Worm (Caenorhabditis elegans) whole organism, young adult: Measurements from ENCODE around the gene Y56A3A.6.
A peak's percentile ranks its signal among the peaks of the same experiment; 100 is the strongest.

Experiments used
- B0336.3 ChIP-seq: fragments of 200-800 bp; sonication (Bioruptor generic); IDR thresholded peaks from 2 replicates; pipeline ENCODE4 v1.3.6; 2022; ENCODE audit warnings: missing genetic modification characterization, missing compliant biosample characterization
- F22D6.2 ChIP-seq: sonication (generic microtip); optimal IDR thresholded peaks from 2 replicates; lab custom pipeline; 2016; ENCODE audit warnings: mild to moderate bottlenecking, missing genetic modification characterization, missing compliant biosample characterization
- F33H1.4 ChIP-seq: fragments of 200-800 bp; sonication (Bioruptor generic); IDR thresholded peaks from 2 replicates; pipeline ENCODE4 v1.3.6; 2022; ENCODE audit warnings: missing genetic modification reagents, missing genetic modification characterization, missing compliant biosample characterization
- F57C9.4 ChIP-seq: sonication (generic microtip); optimal IDR thresholded peaks from 2 replicates; lab custom pipeline; 2017; ENCODE audit warnings: mild to moderate bottlenecking, missing genetic modification characterization, missing compliant biosample characterization
- K12H6.12 ChIP-seq: fragments of 200-800 bp; sonication (Bioruptor generic); optimal IDR thresholded peaks from 2 replicates; lab custom pipeline; 2018; ENCODE audit warnings: mild to moderate bottlenecking, missing genetic modification characterization, missing compliant biosample characterization
- Y79H2A.3 ChIP-seq: fragments of 200-800 bp; sonication (Bioruptor generic); conservative IDR thresholded peaks from 2 replicates; pipeline ENCODE4 v1.3.6; 2022; ENCODE audit warnings: missing genetic modification reagents, missing genetic modification characterization, missing compliant biosample characterization
- athp-1 ChIP-seq: sonication (generic microtip); optimal IDR thresholded peaks from 2 replicates; lab custom pipeline; 2017; ENCODE audit warnings: mild to moderate bottlenecking, missing genetic modification characterization, missing compliant biosample characterization
- attf-5 ChIP-seq: fragments of 200-800 bp; sonication (Bioruptor generic); optimal IDR thresholded peaks from 2 replicates; lab custom pipeline; 2018; ENCODE audit warnings: mild to moderate bottlenecking, missing genetic modification characterization, missing compliant biosample characterization
- bed-1 ChIP-seq: fragments of 200-800 bp; sonication (Bioruptor generic); IDR thresholded peaks from 2 replicates; pipeline ENCODE4 v1.3.6; 2022; ENCODE audit warnings: missing genetic modification reagents, missing genetic modification characterization, missing compliant biosample characterization
- bed-2 ChIP-seq: fragments of 200-800 bp; sonication (Bioruptor generic); IDR thresholded peaks from 2 replicates; pipeline ENCODE4 v1.3.6; 2022; ENCODE audit warnings: missing genetic modification reagents, missing genetic modification characterization, missing compliant biosample characterization
- ccch-3 ChIP-seq: fragments of 200-800 bp; sonication (Bioruptor generic); optimal IDR thresholded peaks from 2 replicates; lab custom pipeline; 2018; ENCODE audit warnings: mild to moderate bottlenecking, missing genetic modification characterization, missing compliant biosample characterization
- ceh-40 ChIP-seq: fragments of 200-800 bp; sonication (Bioruptor generic); IDR thresholded peaks from 2 replicates; pipeline ENCODE4 v1.3.6; 2022; ENCODE audit warnings: missing genetic modification characterization, missing compliant biosample characterization
- ceh-58 ChIP-seq: fragments of 200-800 bp; sonication (Bioruptor generic); IDR thresholded peaks from 2 replicates; pipeline ENCODE4 v1.3.6; 2022; ENCODE audit warnings: missing genetic modification characterization, missing compliant biosample characterization
- ceh-91 ChIP-seq: fragments of 200-800 bp; sonication (Bioruptor generic); IDR thresholded peaks from 2 replicates; pipeline ENCODE4 v1.3.6; 2022; ENCODE audit warnings: missing genetic modification reagents, missing genetic modification characterization, missing compliant biosample characterization
- chd-7 ChIP-seq: sonication (generic microtip); optimal IDR thresholded peaks from 2 replicates; lab custom pipeline; 2016; ENCODE audit warnings: mild to moderate bottlenecking, missing genetic modification characterization, moderate library complexity, missing compliant biosample characterization
- dox-1 ChIP-seq: fragments of 200-800 bp; sonication (Bioruptor generic); IDR thresholded peaks from 2 replicates; pipeline ENCODE4 v1.3.6; 2022; ENCODE audit warnings: missing genetic modification reagents, missing genetic modification characterization, missing compliant biosample characterization
- dpl-1 ChIP-seq: fragments of 150-350 bp; optimal IDR thresholded peaks from 2 replicates; lab custom pipeline; 2014; ENCODE audit warnings: missing biosample characterization, missing genetic modification reagents, missing genetic modification characterization
- egl-18 ChIP-seq: fragments of 200-800 bp; sonication (Bioruptor generic); IDR thresholded peaks from 2 replicates; pipeline ENCODE4 v1.3.6; 2022; ENCODE audit warnings: missing genetic modification reagents, missing genetic modification characterization, missing compliant biosample characterization
- him-1 ChIP-seq: sonication (generic microtip); optimal IDR thresholded peaks from 2 replicates; lab custom pipeline; 2016; ENCODE audit warnings: missing genotype, missing genetic modification reagents, missing genetic modification characterization, missing compliant biosample characterization
- hmg-1.2 ChIP-seq: fragments of 200-800 bp; sonication (Bioruptor generic); IDR thresholded peaks from 2 replicates; pipeline ENCODE4 v1.3.6; 2022; ENCODE audit warnings: missing genetic modification reagents, missing genetic modification characterization, missing compliant biosample characterization
- hrde-1 ChIP-seq: sonication (generic microtip); optimal IDR thresholded peaks from 2 replicates; lab custom pipeline; 2016; ENCODE audit warnings: missing genetic modification characterization, mild to moderate bottlenecking, missing compliant biosample characterization, moderate library complexity, missing genotype, missing genetic modification reagents, borderline replicate concordance
- lin-26 ChIP-seq: fragments of 200-800 bp; sonication (Bioruptor generic); IDR thresholded peaks from 2 replicates; pipeline ENCODE4 v1.3.6; 2022; ENCODE audit warnings: missing genetic modification reagents, missing genetic modification characterization, missing compliant biosample characterization
- lin-35 ChIP-seq, 3 experiments: fragments of 150-350 bp in 2 of 3; sonication (generic microtip) in 1 of 3; optimal IDR thresholded peaks; 2 replicates each; lab custom pipeline; 2014 to 2018; ENCODE audit warnings: missing biosample characterization in 3 of 3, missing genetic modification characterization in 3 of 3, missing genetic modification reagents in 3 of 3
- lin-40 ChIP-seq: sonication (generic microtip); optimal IDR thresholded peaks from 2 replicates; lab custom pipeline; 2016; ENCODE audit warnings: missing genetic modification characterization, mild to moderate bottlenecking, missing compliant biosample characterization, missing genotype, missing genetic modification reagents
- lin-54 ChIP-seq: fragments of 200-800 bp; sonication (Bioruptor generic); optimal IDR thresholded peaks from 2 replicates; lab custom pipeline; 2018; ENCODE audit warnings: mild to moderate bottlenecking, missing genetic modification characterization, missing compliant biosample characterization
- lsl-1 ChIP-seq: fragments of 200-800 bp; sonication (Bioruptor generic); optimal IDR thresholded peaks from 2 replicates; lab custom pipeline; 2018; ENCODE audit warnings: mild to moderate bottlenecking, missing genetic modification characterization, moderate library complexity, missing compliant biosample characterization
- lsy-27 ChIP-seq: sonication (generic microtip); optimal IDR thresholded peaks from 2 replicates; lab custom pipeline; 2017; ENCODE audit warnings: missing genetic modification characterization, mild to moderate bottlenecking, missing compliant biosample characterization, antibody characterized with exemption, missing genotype, borderline replicate concordance; ENCODE audit not compliant: insufficient read depth
- madf-10 ChIP-seq: sonication (generic microtip); optimal IDR thresholded peaks from 2 replicates; lab custom pipeline; 2016; ENCODE audit warnings: mild to moderate bottlenecking, missing genetic modification characterization, missing compliant biosample characterization
- madf-6 ChIP-seq: fragments of 200-800 bp; sonication (Bioruptor generic); IDR thresholded peaks from 2 replicates; pipeline ENCODE4 v1.3.6; 2022; ENCODE audit warnings: missing genetic modification reagents, missing genetic modification characterization, missing compliant biosample characterization
- mcd-1 ChIP-seq: fragments of 200-800 bp; sonication (Bioruptor generic); IDR thresholded peaks from 2 replicates; pipeline ENCODE4 v1.3.6; 2022; ENCODE audit warnings: missing genetic modification reagents, missing genetic modification characterization, missing compliant biosample characterization
- nfya-2 ChIP-seq: fragments of 200-800 bp; sonication (Bioruptor generic); IDR thresholded peaks from 2 replicates; pipeline ENCODE4 v1.3.6; 2022; ENCODE audit warnings: missing genetic modification reagents, missing genetic modification characterization, missing compliant biosample characterization
- nfyb-1 ChIP-seq: fragments of 200-800 bp; sonication (Bioruptor generic); IDR thresholded peaks from 2 replicates; pipeline ENCODE4 v1.3.6; 2022; ENCODE audit warnings: missing genetic modification reagents, missing genetic modification characterization, missing compliant biosample characterization
- nhr-80 ChIP-seq: sonication (generic microtip); optimal IDR thresholded peaks from 2 replicates; lab custom pipeline; 2016; ENCODE audit warnings: missing genetic modification characterization, missing compliant biosample characterization
- pbrm-1 ChIP-seq: fragments of 200-800 bp; sonication (Bioruptor generic); IDR thresholded peaks from 2 replicates; pipeline ENCODE4 v1.3.6; 2022; ENCODE audit warnings: missing genetic modification reagents, missing genetic modification characterization, missing compliant biosample characterization
- pha-4 ChIP-seq: fragments of 150-350 bp; sonication (generic microtip); optimal IDR thresholded peaks from 2 replicates; lab custom pipeline; 2014; ENCODE audit warnings: missing biosample characterization, missing genetic modification reagents, missing genetic modification characterization
- rcor-1 ChIP-seq: fragments of 200-800 bp; sonication (Bioruptor generic); IDR thresholded peaks from 2 replicates; pipeline ENCODE4 v1.3.6; 2022; ENCODE audit warnings: missing genetic modification reagents, missing genetic modification characterization, missing compliant biosample characterization
- snpc-1.1 ChIP-seq: sonication (generic microtip); optimal IDR thresholded peaks from 2 replicates; lab custom pipeline; 2017; ENCODE audit warnings: missing genetic modification characterization, mild to moderate bottlenecking, missing compliant biosample characterization, antibody characterized with exemption, moderate library complexity, missing genotype, missing genetic modification reagents; ENCODE audit not compliant: insufficient read depth
- snpc-3.4 ChIP-seq: sonication (generic microtip); optimal IDR thresholded peaks from 2 replicates; lab custom pipeline; 2017; ENCODE audit warnings: missing genetic modification characterization, mild to moderate bottlenecking, missing compliant biosample characterization, antibody characterized with exemption, moderate library complexity, missing genotype, missing genetic modification reagents
- snpc-4 ChIP-seq, 5 experiments: fragments of 150-350 bp in 1 of 5; sonication (generic microtip) in 4 of 5; optimal IDR thresholded peaks; 2 replicates each; lab custom pipeline; 2014 to 2018; ENCODE audit warnings: missing genetic modification characterization in 5 of 5, missing biosample characterization in 3 of 5, antibody characterized with exemption in 2 of 5, mild to moderate bottlenecking in 2 of 5, missing compliant biosample characterization in 2 of 5, missing genotype in 2 of 5, moderate library complexity in 2 of 5, missing genetic modification reagents in 1 of 5
- somi-1 ChIP-seq: fragments of 200-800 bp; sonication (Bioruptor generic); optimal IDR thresholded peaks from 2 replicates; lab custom pipeline; 2018; ENCODE audit warnings: mild to moderate bottlenecking, missing genetic modification characterization, missing compliant biosample characterization
- tbp1 ChIP-seq: fragments of 200-800 bp; sonication (Bioruptor generic); optimal IDR thresholded peaks from 2 replicates; lab custom pipeline; 2018; ENCODE audit warnings: mild to moderate bottlenecking, missing genetic modification characterization, missing compliant biosample characterization
- tlf-1 ChIP-seq: fragments of 200-800 bp; sonication (Bioruptor generic); optimal IDR thresholded peaks from 2 replicates; lab custom pipeline; 2018; ENCODE audit warnings: mild to moderate bottlenecking, missing genetic modification characterization, missing compliant biosample characterization
- unc-130 ChIP-seq: sonication (generic microtip); optimal IDR thresholded peaks from 2 replicates; lab custom pipeline; 2016; ENCODE audit warnings: missing genetic modification reagents, missing genetic modification characterization, missing compliant biosample characterization
- xnd-1 ChIP-seq: sonication (generic microtip); optimal IDR thresholded peaks from 2 replicates; lab custom pipeline; 2016; ENCODE audit warnings: missing genotype, missing genetic modification reagents, missing genetic modification characterization, missing compliant biosample characterization
- ztf-22 ChIP-seq: fragments of 200-800 bp; sonication (Bioruptor generic); optimal IDR thresholded peaks from 2 replicates; lab custom pipeline; 2018; ENCODE audit warnings: mild to moderate bottlenecking, missing genetic modification characterization, moderate library complexity, missing compliant biosample characterization

Y56A3A.6 gene

DNA sequence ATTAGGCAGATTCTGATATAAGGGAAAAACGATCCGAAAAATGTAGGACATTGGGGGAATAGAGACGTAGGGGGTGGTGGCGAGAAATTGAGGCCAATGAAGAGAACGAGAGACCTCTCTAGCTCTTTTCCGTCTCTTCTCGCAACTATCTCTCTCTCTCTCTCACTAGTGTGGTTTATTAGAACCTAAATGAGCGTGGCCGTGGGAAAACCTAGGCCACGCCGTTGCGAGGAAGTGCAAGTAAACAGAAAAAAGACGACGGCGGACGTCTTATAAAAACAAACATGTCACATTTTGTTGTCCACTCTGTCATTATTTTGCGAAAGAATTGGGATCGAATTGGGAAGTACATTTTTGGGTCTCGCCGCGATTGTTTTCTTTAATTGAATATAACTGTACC, 8.6 kb downstream of the Y56A3A.6 start (continued):
- TF ChIP-seq nfyb-1 (GFP tag; lab: Robert Waterston, UW) (peak; percentile 74), dox-1 (GFP tag; lab: Robert Waterston, UW) (peak; percentile 89), F22D6.2 (peak; percentile 4), pha-4 (no peak), K12H6.12 (tag; lab: Kevin White, UChicago) (peak; percentile 88), lin-54 (peak; percentile 1), madf-10 (tag; lab: Kevin White, UChicago) (peak; percentile 59), attf-5 (GFP tag; lab: Kevin White, UChicago) (peak; percentile 92), nhr-80 (peak; percentile 88), ceh-40 (GFP tag; lab: Robert Waterston, UW) (0 out of 2 replicates have a peak, but pooled peaks have one; percentile 28), tbp1 (peak; percentile 51), chd-7 (tag; lab: Kevin White, UChicago) (peak; percentile 39), rcor-1 (GFP tag; lab: Robert Waterston, UW) (no peak), lin-26 (GFP tag; lab: Robert Waterston, UW) (peak; percentile 28; the same call in 1 of the 2 replicates), lin-35 (GFP tag; optimal IDR thresholded peaks at IDR 0.05; lab: Kevin White, UChicago) (peak in 1 of 3 experiments; percentile 55), B0336.3 (GFP tag; lab: Robert Waterston, UW) (0 out of 2 replicates have a peak, but pooled peaks have one; percentile 16), mcd-1 (GFP tag; lab: Robert Waterston, UW) (peak; percentile 67), bed-1 (GFP tag; lab: Robert Waterston, UW) (no peak), egl-18 (GFP tag; lab: Robert Waterston, UW) (no peak), lin-40 (tag; lab: Kevin White, UChicago) (peak; percentile 78), bed-2 (GFP tag; lab: Robert Waterston, UW) (0 out of 2 replicates have a peak, but pooled peaks have one; percentile 21), somi-1 (GFP tag; lab: Kevin White, UChicago) (peak; percentile 44)

DNA sequence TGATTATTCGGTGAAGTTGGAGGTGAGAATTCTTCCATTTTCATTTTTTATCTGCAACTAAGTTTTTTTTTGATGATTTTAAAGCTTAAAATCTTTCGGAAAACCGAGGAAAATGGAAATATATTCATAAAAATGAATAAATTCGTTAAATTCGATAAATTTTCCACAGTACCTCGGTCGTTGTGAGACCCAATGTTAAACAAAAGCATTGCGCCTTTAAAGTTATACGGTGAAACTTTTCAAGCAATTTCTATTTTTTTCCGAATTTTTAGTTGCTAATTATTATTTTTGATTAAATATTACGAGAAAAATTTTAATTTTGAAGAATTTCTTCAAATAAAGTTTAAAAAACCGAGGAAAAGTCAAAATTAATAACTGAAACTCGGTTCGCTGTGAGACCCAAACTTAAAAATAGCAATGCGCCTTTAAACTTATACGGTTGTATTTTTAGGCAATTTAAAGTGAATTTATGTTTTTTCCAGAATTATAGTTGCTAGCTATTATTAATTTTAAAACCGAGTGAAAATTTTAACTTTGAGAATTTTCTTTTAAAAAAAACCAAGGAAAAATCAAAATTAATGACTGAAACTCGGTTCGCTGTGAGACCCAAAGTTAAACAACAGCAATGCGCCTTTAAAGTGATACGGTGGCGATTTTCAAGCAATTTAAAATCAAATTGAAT, 9.2 kb downstream of the Y56A3A.6 start, which contains the start of gene taf-12:
TSS of gene taf-12 (minus strand) at position 51 of the 682 bp plus-strand sequence.
- TF ChIP-seq tbp1 (peak; percentile 31), pbrm-1 (GFP tag; lab: Robert Waterston, UW) (0 out of 2 replicates have a peak, but pooled peaks have one; percentile 6), him-1 (tag; lab: Kevin White, UChicago) (peak; percentile 13), xnd-1 (tag; lab: Kevin White, UChicago) (peak; percentile 100), Y79H2A.3 (GFP tag; lab: Robert Waterston, UW) (no peak), hmg-1.2 (0 out of 2 replicates have a peak, but pooled peaks have one; percentile 15), ceh-58 (GFP tag; lab: Robert Waterston, UW) (no peak), unc-130 (peak; percentile 31), ztf-22 (GFP tag; lab: Kevin White, UChicago) (no peak), snpc-4 (GFP tag; optimal IDR thresholded peaks at IDR 0.05; lab: Kevin White, UChicago) (no peak), snpc-4 (tag; optimal IDR thresholded peaks at IDR 0.05; lab: Kevin White, UChicago) (peak in 2 of 4 experiments; percentile 17 to 36), ccch-3 (GFP tag; lab: Kevin White, UChicago) (no peak), snpc-1.1 (tag; lab: Kevin White, UChicago) (no peak), lsl-1 (GFP tag; lab: Kevin White, UChicago) (peak; percentile 100), dpl-1 (GFP tag; lab: Kevin White, UChicago) (peak; percentile 13), F57C9.4 (tag; lab: Kevin White, UChicago) (no peak), tlf-1 (GFP tag; lab: Kevin White, UChicago) (peak; percentile 71), lsy-27 (tag; lab: Kevin White, UChicago) (no peak), mcd-1 (GFP tag; lab: Robert Waterston, UW) (0 out of 2 replicates have a peak, but pooled peaks have one; percentile 27), athp-1 (peak; percentile 65), nfya-2 (GFP tag; lab: Robert Waterston, UW) (0 out of 2 replicates have a peak, but pooled peaks have one; percentile 16), F33H1.4 (GFP tag; lab: Robert Waterston, UW) (peak; percentile 95), ceh-91 (GFP tag; lab: Robert Waterston, UW) (peak; percentile 73), snpc-3.4 (tag; lab: Kevin White, UChicago) (peak; percentile 7), lin-40 (tag; lab: Kevin White, UChicago) (no peak), madf-6 (GFP tag; lab: Robert Waterston, UW) (peak; percentile 97), hrde-1 (peak; percentile 44)
